Fruit fly (Drosophila melanogaster): ENCODE results near the gene Mst85C.

DNA sequence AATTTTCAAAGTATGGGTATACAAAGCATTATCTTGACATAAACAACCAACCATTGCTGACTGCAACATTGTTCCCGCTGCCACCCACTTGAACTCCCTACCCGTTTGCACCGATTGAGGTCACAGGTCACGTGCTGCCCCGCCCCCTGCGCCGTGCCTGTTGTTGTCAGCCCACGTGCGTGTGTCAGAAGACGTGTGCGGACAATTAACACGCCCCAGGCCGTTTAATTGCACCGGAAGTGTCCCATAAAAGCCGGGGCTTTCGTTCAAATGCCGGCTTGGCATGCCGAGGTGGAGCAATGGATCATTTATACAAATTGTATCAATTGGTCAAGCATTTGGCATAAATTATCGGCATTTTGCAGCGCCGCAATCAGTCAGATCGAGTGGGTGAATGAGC lies 21.4 kb upstream of the Mst85C start:
- TF ChIP-seq Rel (GFP tag; optimal IDR thresholded peaks at IDR 0.05) (no peak), Rel (tag; optimal IDR thresholded peaks at IDR 0.05) (no peak), CG9705 (GFP tag; optimal IDR thresholded peaks at IDR 0.05) (no peak), sage (GFP tag; optimal IDR thresholded peaks at IDR 0.05) (no peak), usp (GFP tag; optimal IDR thresholded peaks at IDR 0.05) (no peak), psq (GFP tag; optimal IDR thresholded peaks at IDR 0.05) (no peak), pan (optimal IDR thresholded peaks at IDR 0.05) (no peak), Mio (GFP tag; optimal IDR thresholded peaks at IDR 0.05) (no peak), Dif (GFP tag; optimal IDR thresholded peaks at IDR 0.05; ENCODE audit: partially characterized antibody) (no peak)

Measured in whole organism, wandering third instar larva.